Worm (Caenorhabditis elegans) whole organism, early embryonic: ENCODE measurements around the gene F53F8.4.

ENCODE experiments used
- B0310.2 ChIP-seq: sonication (generic microtip); optimal IDR thresholded peaks from 2 replicates; lab custom pipeline; 2016; ENCODE audit warnings: mild to moderate bottlenecking, missing genetic modification characterization, missing compliant biosample characterization
- F13C5.2 ChIP-seq: sonication (generic microtip); optimal IDR thresholded peaks from 2 replicates; lab custom pipeline; 2017; ENCODE audit warnings: mild to moderate bottlenecking, missing genetic modification characterization, inconsistent platforms, missing compliant biosample characterization
- aly-1 ChIP-seq: sonication (generic microtip); optimal IDR thresholded peaks from 2 replicates; lab custom pipeline; 2016; ENCODE audit warnings: missing genetic modification characterization, missing compliant biosample characterization
- ama-1 ChIP-seq: fragments of 150-350 bp; optimal IDR thresholded peaks from 2 replicates; lab custom pipeline; 2014
- ceh-13 ChIP-seq: fragments of 200-800 bp; sonication (Bioruptor generic); optimal IDR thresholded peaks from 2 replicates; lab custom pipeline; 2018; ENCODE audit warnings: mild to moderate bottlenecking, missing genetic modification characterization, missing compliant biosample characterization
- ceh-36 ChIP-seq: sonication (generic microtip); optimal IDR thresholded peaks from 2 replicates; lab custom pipeline; 2016; ENCODE audit warnings: missing genetic modification characterization, inconsistent platforms, missing compliant biosample characterization
- ets-7 ChIP-seq: sonication (generic microtip); optimal IDR thresholded peaks from 2 replicates; lab custom pipeline; 2016; ENCODE audit warnings: missing genotype, missing genetic modification characterization, missing compliant biosample characterization
- flt-1 ChIP-seq: fragments of 200-800 bp; sonication (Bioruptor generic); IDR thresholded peaks from 2 replicates; pipeline ENCODE4 v1.3.6; 2022; ENCODE audit warnings: missing genetic modification characterization, missing compliant biosample characterization
- hmbx-1 ChIP-seq: sonication (generic microtip); optimal IDR thresholded peaks from 2 replicates; lab custom pipeline; 2016; ENCODE audit warnings: mild to moderate bottlenecking, missing genetic modification characterization, missing compliant biosample characterization
- hmg-4 ChIP-seq: fragments of 200-800 bp; sonication (Bioruptor generic); optimal IDR thresholded peaks from 2 replicates; lab custom pipeline; 2018; ENCODE audit warnings: mild to moderate bottlenecking, missing genetic modification characterization, missing compliant biosample characterization
- hnd-1 ChIP-seq: sonication (generic microtip); optimal IDR thresholded peaks from 2 replicates; lab custom pipeline; 2016; ENCODE audit warnings: missing genetic modification characterization, missing compliant biosample characterization
- pes-1 ChIP-seq: fragments of 200-800 bp; sonication (Bioruptor generic); IDR thresholded peaks from 2 replicates; pipeline ENCODE4 v1.3.6; 2022; ENCODE audit warnings: missing genetic modification reagents, missing genetic modification characterization, missing compliant biosample characterization
- scrt-1 ChIP-seq: fragments of 200-800 bp; sonication (Bioruptor generic); IDR thresholded peaks from 2 replicates; pipeline ENCODE4 v1.3.6; 2022; ENCODE audit warnings: missing genetic modification characterization, missing compliant biosample characterization
- sea-1 ChIP-seq: fragments of 200-800 bp; sonication (Bioruptor generic); conservative IDR thresholded peaks from 2 replicates; pipeline ENCODE4 v1.3.6; 2022; ENCODE audit warnings: missing genetic modification characterization, missing compliant biosample characterization
- tbx-11 ChIP-seq: fragments of 200-800 bp; sonication (Bioruptor generic); IDR thresholded peaks from 2 replicates; pipeline ENCODE4 v1.3.6; 2022; ENCODE audit warnings: missing genetic modification characterization, missing compliant biosample characterization
- tbx-37 ChIP-seq: fragments of 200-800 bp; sonication (Bioruptor generic); conservative IDR thresholded peaks from 2 replicates; pipeline ENCODE4 v1.3.6; 2022; ENCODE audit warnings: missing genetic modification reagents, missing genetic modification characterization, missing compliant biosample characterization
- tra-4 ChIP-seq: sonication (generic microtip); optimal IDR thresholded peaks from 2 replicates; lab custom pipeline; 2017; ENCODE audit warnings: missing genetic modification characterization, missing compliant biosample characterization

F53F8.4 gene

DNA sequence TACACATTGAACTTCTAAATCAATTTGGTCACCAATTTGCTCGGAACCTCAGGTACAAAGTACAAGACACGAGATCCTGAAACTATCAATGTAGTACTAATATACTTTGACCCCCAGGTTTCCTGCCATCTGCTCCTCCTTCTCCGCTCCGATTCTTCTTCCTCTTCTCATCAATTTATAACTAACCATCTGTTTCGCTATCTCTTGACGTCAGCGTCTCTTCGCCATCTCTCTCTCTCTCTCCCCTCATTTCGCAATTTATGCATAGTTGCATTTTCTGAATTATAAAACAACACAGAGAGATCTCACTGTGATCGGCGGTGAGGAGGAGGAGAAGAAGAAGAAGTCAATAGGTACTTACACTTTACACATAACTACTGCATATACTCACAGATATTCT is 20.2 kb upstream of the F53F8.4 start:
- TF ChIP-seq aly-1 (no peak), B0310.2 (tag; lab: Kevin White, UChicago) (no peak), tbx-37 (GFP tag; lab: Robert Waterston, UW) (no peak), hnd-1 (tag; lab: Kevin White, UChicago) (no peak), ceh-13 (GFP tag; lab: Kevin White, UChicago) (no peak), sea-1 (GFP tag; lab: Robert Waterston, UW) (no peak), hmbx-1 (no peak)

DNA sequence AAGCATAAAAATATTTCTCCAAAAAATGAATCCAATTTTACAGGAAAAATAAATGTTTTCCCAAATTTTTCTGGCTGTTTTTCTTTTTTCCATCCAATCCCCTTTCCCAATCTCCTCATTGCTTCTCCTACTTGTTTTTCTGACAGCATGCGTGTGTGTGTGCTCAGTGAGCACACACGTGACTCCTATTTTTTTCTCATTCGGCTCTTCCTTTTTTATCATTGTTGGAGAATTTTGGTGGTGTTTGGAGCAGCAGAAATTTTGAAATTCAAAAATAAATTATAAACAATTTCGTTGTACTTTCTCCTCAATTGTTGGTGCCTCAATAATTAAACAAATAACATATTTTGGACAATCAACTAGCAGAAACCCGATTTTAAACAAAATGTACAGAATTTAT is 19.2 kb upstream of the F53F8.4 start:
- TF ChIP-seq hnd-1 (tag; lab: Kevin White, UChicago), result no peak
- no peak for TF ChIP-seq tra-4 (tag; lab: Kevin White, UChicago)
- TF ChIP-seq sea-1 (GFP tag; lab: Robert Waterston, UW), result no peak
- no peak for TF ChIP-seq hmbx-1
- no peak for TF ChIP-seq ceh-13 (GFP tag; lab: Kevin White, UChicago)
- TF ChIP-seq ets-7 (tag; lab: Kevin White, UChicago), result no peak
- TF ChIP-seq hmg-4 (GFP tag; lab: Kevin White, UChicago), result no peak
- TF ChIP-seq tbx-11 (GFP tag; lab: Robert Waterston, UW), result no peak
- TF ChIP-seq ama-1 (lab: Kevin White, UChicago), result no peak
- TF ChIP-seq scrt-1 (GFP tag; lab: Robert Waterston, UW), result no peak
- TF ChIP-seq F13C5.2, result no peak
- no peak for TF ChIP-seq tbx-37 (GFP tag; lab: Robert Waterston, UW)
- TF ChIP-seq pes-1 (GFP tag; lab: Robert Waterston, UW), result no peak
- no peak for TF ChIP-seq flt-1 (GFP tag; lab: Robert Waterston, UW)
- TF ChIP-seq ceh-36 (tag; lab: Kevin White, UChicago), result no peak

DNA sequence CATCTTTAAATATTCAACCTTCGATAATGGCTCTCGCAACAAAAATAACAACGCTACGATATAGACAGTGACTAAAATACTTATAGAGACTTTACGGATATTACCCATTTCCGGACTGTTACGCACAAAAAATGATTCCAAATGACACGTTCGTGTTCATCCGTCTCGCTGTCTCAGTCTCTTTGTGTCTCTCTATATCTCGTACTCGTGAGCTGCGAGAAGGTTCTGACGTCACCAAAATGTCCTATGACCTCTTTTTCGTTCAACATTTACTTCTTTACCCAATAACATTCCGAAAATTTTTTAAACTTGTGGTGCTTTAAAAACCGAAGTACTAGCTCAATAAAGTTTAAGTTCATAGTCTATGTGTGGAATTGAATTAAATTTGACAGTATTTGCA is 18.7 kb upstream of the F53F8.4 start:
- no peak for TF ChIP-seq F13C5.2
- no peak for TF ChIP-seq sea-1 (GFP tag; lab: Robert Waterston, UW)
- no peak for TF ChIP-seq tbx-11 (GFP tag; lab: Robert Waterston, UW)
- TF ChIP-seq ceh-36 (tag; lab: Kevin White, UChicago), result no peak
- TF ChIP-seq tbx-37 (GFP tag; lab: Robert Waterston, UW), result no peak
- no peak for TF ChIP-seq hnd-1 (tag; lab: Kevin White, UChicago)
- no peak for TF ChIP-seq scrt-1 (GFP tag; lab: Robert Waterston, UW)
- no peak for TF ChIP-seq tra-4 (tag; lab: Kevin White, UChicago)
- no peak for TF ChIP-seq hmg-4 (GFP tag; lab: Kevin White, UChicago)
- TF ChIP-seq hmbx-1, result no peak
- TF ChIP-seq B0310.2 (tag; lab: Kevin White, UChicago), result no peak
- no peak for TF ChIP-seq ama-1 (lab: Kevin White, UChicago)
- no peak for TF ChIP-seq aly-1
- no peak for TF ChIP-seq ets-7 (tag; lab: Kevin White, UChicago)

DNA sequence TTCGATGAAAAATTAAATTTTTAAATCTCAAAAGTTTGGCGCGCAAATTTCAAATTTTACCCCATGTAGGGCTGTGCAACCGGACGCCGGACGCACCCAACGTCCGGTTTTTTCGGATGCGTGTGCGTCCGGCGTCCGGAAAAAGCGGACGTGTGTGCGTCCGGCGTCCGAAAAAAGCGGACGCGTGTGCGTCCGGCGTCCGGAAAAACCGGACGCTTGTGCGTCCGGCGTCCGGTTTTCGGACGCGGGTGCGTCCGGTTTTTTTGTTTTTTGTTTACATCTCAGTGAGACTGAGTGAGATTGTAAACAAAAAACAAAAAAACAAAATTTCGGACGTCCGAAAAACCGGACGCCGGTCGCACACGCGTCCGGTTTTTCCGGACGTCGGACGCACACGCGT is 13.6 kb upstream of the F53F8.4 start:
- TF ChIP-seq pes-1 (GFP tag; lab: Robert Waterston, UW), result peak; percentile 42; the same call in 1 of the 2 replicates
- 0 out of 2 replicates have a peak, but pooled peaks have one; percentile 21 for TF ChIP-seq scrt-1 (GFP tag; lab: Robert Waterston, UW)

DNA sequence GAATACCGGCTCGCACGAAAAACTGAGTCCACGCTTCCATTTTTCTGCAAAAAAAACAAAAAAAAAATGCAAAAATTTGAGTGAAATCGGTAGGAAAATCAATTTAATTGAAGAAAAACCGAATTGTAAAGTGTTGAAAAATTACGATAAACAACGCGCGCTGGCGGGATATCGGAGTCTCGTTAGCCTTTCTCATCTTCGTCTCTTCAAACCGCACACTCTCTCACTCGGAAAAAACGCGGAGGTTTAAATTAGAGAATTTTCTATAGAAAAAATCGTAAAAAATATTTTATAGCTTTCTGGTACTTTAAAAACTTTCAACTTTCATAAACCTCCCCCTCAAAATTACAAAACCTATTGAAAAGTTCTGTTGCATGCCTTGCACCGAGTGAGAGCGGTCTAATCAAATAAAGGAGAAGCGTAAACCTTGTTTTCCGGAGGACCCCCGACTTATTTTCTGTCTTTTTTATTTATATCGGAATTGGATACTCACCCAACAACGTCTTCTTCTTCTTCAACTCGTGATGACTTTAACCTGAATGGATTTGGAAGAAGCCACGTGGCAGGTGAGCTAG is 12.6 kb upstream of the F53F8.4 start, which contains the start of the genes F53F8.5 and F53F8.6:
Gene F53F8.5, minus strand, starts transcription at position 52 of the 575 bp plus-strand sequence.
Gene F53F8.6, plus strand, starts transcription at position 230 of the 575 bp plus-strand sequence.
- TF ChIP-seq flt-1 (GFP tag; lab: Robert Waterston, UW) (no peak), tbx-37 (GFP tag; lab: Robert Waterston, UW) (0 out of 2 replicates have a peak, but pooled peaks have one; percentile 20)

DNA sequence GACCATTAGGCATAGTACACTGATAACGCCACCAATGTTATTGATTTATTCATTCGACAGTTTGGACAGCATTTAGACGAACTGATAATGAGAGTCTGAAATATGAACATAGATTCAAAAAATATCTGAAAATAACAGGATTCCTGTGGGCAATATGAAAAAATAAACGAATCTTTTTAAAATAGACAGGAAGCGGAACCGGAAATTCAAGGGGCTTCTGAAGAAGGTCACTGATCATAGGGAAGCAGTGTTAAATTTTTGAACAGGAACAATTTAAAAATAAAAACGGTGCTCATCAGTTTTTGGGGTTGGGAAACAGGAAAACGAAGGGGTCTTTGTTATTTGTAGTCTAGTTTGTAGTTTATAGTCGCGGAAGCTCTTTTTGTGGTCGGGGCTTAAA is 6.8 kb upstream of the F53F8.4 start, which contains the start of gene F53F8.7:
Gene F53F8.7, minus strand, starts transcription at position 101 of the 400 bp plus-strand sequence.
- no peak for TF ChIP-seq tbx-11 (GFP tag; lab: Robert Waterston, UW)
- TF ChIP-seq scrt-1 (GFP tag; lab: Robert Waterston, UW), result no peak
- no peak for TF ChIP-seq hnd-1 (tag; lab: Kevin White, UChicago)
- TF ChIP-seq ceh-13 (GFP tag; lab: Kevin White, UChicago), result no peak
- no peak for TF ChIP-seq F13C5.2
- no peak for TF ChIP-seq sea-1 (GFP tag; lab: Robert Waterston, UW)
- no peak for TF ChIP-seq tra-4 (tag; lab: Kevin White, UChicago)
- no peak for TF ChIP-seq hmbx-1
- no peak for TF ChIP-seq B0310.2 (tag; lab: Kevin White, UChicago)
- no peak for TF ChIP-seq ama-1 (lab: Kevin White, UChicago)
- no peak for TF ChIP-seq hmg-4 (GFP tag; lab: Kevin White, UChicago)
- no peak for TF ChIP-seq ets-7 (tag; lab: Kevin White, UChicago)
- no peak for TF ChIP-seq pes-1 (GFP tag; lab: Robert Waterston, UW)
- no peak for TF ChIP-seq flt-1 (GFP tag; lab: Robert Waterston, UW)
- no peak for TF ChIP-seq aly-1
- no peak for TF ChIP-seq tbx-37 (GFP tag; lab: Robert Waterston, UW)
- TF ChIP-seq ceh-36 (tag; lab: Kevin White, UChicago), result no peak

DNA sequence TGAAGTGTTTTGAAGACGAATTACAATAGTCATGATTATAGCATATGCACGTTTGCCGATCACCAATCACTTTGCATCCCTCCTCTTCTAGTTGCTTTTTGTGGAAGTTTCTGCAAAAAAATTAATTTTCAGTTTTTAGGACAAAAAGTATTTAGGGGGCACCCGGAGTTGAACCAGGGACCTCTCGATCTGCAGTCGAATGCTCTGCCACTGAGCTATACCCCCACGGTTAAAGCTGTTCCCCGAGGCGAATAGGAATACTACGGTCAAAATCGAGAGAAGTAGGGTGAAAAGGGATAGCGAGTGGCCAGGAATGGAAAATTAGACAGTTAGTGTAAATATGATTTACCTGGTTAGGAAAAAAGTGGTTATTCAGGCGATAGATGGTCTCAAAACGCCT is 2.5 kb upstream of the F53F8.4 start:
- peak; percentile 42 for TF ChIP-seq hmbx-1
- TF ChIP-seq tra-4 (tag; lab: Kevin White, UChicago), result peak; percentile 35
- peak; percentile 54 for TF ChIP-seq ceh-13 (GFP tag; lab: Kevin White, UChicago)
- peak; percentile 74 for TF ChIP-seq F13C5.2
- peak; percentile 66 for TF ChIP-seq flt-1 (GFP tag; lab: Robert Waterston, UW)
- no peak for TF ChIP-seq ets-7 (tag; lab: Kevin White, UChicago)
- peak; percentile 66 for TF ChIP-seq tbx-37 (GFP tag; lab: Robert Waterston, UW)
- TF ChIP-seq hnd-1 (tag; lab: Kevin White, UChicago), result peak; percentile 49
- peak; percentile 52 for TF ChIP-seq ceh-36 (tag; lab: Kevin White, UChicago)
- TF ChIP-seq pes-1 (GFP tag; lab: Robert Waterston, UW), result peak; percentile 84
- TF ChIP-seq sea-1 (GFP tag; lab: Robert Waterston, UW), result peak; percentile 74; the same call in 1 of the 2 replicates
- TF ChIP-seq ama-1 (lab: Kevin White, UChicago), result no peak
- TF ChIP-seq B0310.2 (tag; lab: Kevin White, UChicago), result peak; percentile 12
- peak; percentile 79 for TF ChIP-seq hmg-4 (GFP tag; lab: Kevin White, UChicago)
- peak; percentile 59 for TF ChIP-seq aly-1
- peak; percentile 78 for TF ChIP-seq tbx-11 (GFP tag; lab: Robert Waterston, UW)
- TF ChIP-seq scrt-1 (GFP tag; lab: Robert Waterston, UW), result peak; percentile 83; the same call in 1 of the 2 replicates
